Worm (Caenorhabditis elegans): ENCODE data around the gene R144.10.

DNA sequence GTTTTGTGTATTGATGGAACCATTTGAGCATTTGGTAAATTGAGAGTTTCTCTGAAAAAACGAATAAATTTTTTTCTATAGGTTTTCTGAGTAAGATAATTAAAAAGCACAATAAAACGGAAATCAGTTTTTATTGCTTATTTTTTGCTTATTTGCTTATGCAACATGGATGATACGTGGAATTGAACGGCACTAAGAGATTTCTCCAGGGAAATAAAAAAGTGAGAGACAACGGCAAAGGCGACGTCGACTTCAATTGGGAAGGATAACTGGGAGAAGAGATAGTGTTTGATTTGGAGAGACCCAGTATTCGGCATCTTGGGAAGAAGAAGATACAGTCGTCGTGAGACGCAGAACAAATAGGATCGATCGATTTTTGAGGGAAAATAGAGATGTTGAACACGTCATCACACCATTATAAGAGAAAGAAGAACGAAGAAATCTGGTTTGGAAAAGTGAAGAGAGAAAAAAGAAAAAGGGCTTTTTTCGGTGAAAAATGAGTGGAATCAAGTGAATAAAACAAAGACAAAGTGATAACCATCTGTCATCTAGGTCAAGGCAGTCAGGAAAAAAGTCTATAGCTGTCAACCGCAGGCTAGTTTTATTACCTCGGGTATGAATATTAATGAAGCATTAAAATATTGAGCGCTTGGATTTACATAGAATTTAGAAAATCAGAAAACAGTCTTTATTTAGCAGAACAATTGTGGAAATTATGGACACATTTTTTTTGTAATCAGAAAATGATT, 3.8 kb downstream of the R144.10 start, which contains the start of gene tmem-131:
- TF ChIP-seq nhr-12 (tag; optimal IDR thresholded peaks at IDR 0.05) (no peak), unc-62 (GFP tag; optimal IDR thresholded peaks at IDR 0.05) (no peak), unc-39 (tag; optimal IDR thresholded peaks at IDR 0.05) (no peak), flh-1 (GFP tag; optimal IDR thresholded peaks at IDR 0.05) (no peak)
